Worm (Caenorhabditis elegans) whole organism, L2 larva: ENCODE results near the gene rde-12.
A peak's percentile ranks its signal among the peaks of the same experiment; 100 is the strongest.

Source experiments
- C34F6.9 ChIP-seq: fragments of 150-350 bp; optimal IDR thresholded peaks from 2 replicates; lab custom pipeline; 2014; ENCODE audit warnings: missing biosample characterization, missing genetic modification characterization
- F13H6.1 ChIP-seq: sonication (generic microtip); optimal IDR thresholded peaks from 2 replicates; lab custom pipeline; 2016; ENCODE audit warnings: missing genetic modification characterization, missing compliant biosample characterization
- R02D3.7 ChIP-seq: fragments of 150-350 bp; optimal IDR thresholded peaks from 2 replicates; lab custom pipeline; 2014; ENCODE audit warnings: missing biosample characterization, missing genetic modification characterization
- Y55F3AM.14 ChIP-seq: fragments of 200-800 bp; sonication (Bioruptor generic); optimal IDR thresholded peaks from 2 replicates; lab custom pipeline; 2018; ENCODE audit warnings: mild to moderate bottlenecking, missing genetic modification characterization, missing compliant biosample characterization
- ZK546.5 ChIP-seq: sonication (generic microtip); optimal IDR thresholded peaks from 2 replicates; lab custom pipeline; 2017; ENCODE audit warnings: missing biosample characterization, missing genetic modification characterization
- blmp-1 ChIP-seq: sonication (generic microtip); optimal IDR thresholded peaks from 2 replicates; lab custom pipeline; 2017; ENCODE audit warnings: missing genetic modification characterization, mild to moderate bottlenecking, missing compliant biosample characterization, antibody characterized with exemption, moderate library complexity; ENCODE audit not compliant: insufficient read depth
- ceh-16 ChIP-seq: fragments of 150-350 bp; optimal IDR thresholded peaks from 2 replicates; lab custom pipeline; 2014; ENCODE audit warnings: missing biosample characterization, missing genetic modification characterization
- ceh-82 ChIP-seq: fragments of 150-350 bp; optimal IDR thresholded peaks from 2 replicates; lab custom pipeline; 2014; ENCODE audit warnings: missing biosample characterization, missing genetic modification characterization
- dmd-4 ChIP-seq: sonication (generic microtip); optimal IDR thresholded peaks from 2 replicates; lab custom pipeline; 2017; ENCODE audit warnings: missing biosample characterization, missing genetic modification characterization
- egl-27 ChIP-seq: sonication (generic microtip); optimal IDR thresholded peaks from 3 replicates; lab custom pipeline; 2017; ENCODE audit warnings: missing biosample characterization, missing genetic modification reagents, missing genetic modification characterization
- elt-1 ChIP-seq: fragments of 150-350 bp; optimal IDR thresholded peaks from 2 replicates; lab custom pipeline; 2014; ENCODE audit warnings: missing biosample characterization, missing genetic modification characterization
- elt-3 ChIP-seq: sonication (generic microtip); optimal IDR thresholded peaks from 2 replicates; lab custom pipeline; 2017; ENCODE audit warnings: missing biosample characterization, missing genetic modification characterization
- lin-11 ChIP-seq: fragments of 150-350 bp; sonication (generic microtip); optimal IDR thresholded peaks from 2 replicates; lab custom pipeline; 2014; ENCODE audit warnings: missing biosample characterization, missing genetic modification characterization, inconsistent platforms, mixed read lengths
- lin-13 ChIP-seq: fragments of 150-350 bp; optimal IDR thresholded peaks from 2 replicates; lab custom pipeline; 2014; ENCODE audit warnings: missing biosample characterization, missing genetic modification reagents, missing genetic modification characterization
- lin-39 ChIP-seq: fragments of 150-350 bp; optimal IDR thresholded peaks from 2 replicates; lab custom pipeline; 2014; ENCODE audit warnings: missing biosample characterization, missing genetic modification reagents, missing genetic modification characterization
- lsy-2 ChIP-seq, 2 experiments: fragments of 150-350 bp in 1 of 2; sonication (generic microtip) in 1 of 2; optimal IDR thresholded peaks; 2 replicates each; lab custom pipeline; 2014 to 2017; ENCODE audit warnings: missing biosample characterization in 2 of 2, missing genetic modification characterization in 2 of 2
- mab-5 ChIP-seq: fragments of 150-350 bp; optimal IDR thresholded peaks from 2 replicates; lab custom pipeline; 2014; ENCODE audit warnings: missing biosample characterization, missing genetic modification characterization
- mdl-1 ChIP-seq, 2 experiments: fragments of 150-350 bp in 1 of 2; sonication (generic microtip) in 1 of 2; optimal IDR thresholded peaks; 2 replicates each; lab custom pipeline; 2017; ENCODE audit warnings: missing biosample characterization in 2 of 2, missing genetic modification characterization in 2 of 2
- nhr-12 ChIP-seq: fragments of 150-350 bp; optimal IDR thresholded peaks from 2 replicates; lab custom pipeline; 2014; ENCODE audit warnings: missing biosample characterization, missing genetic modification characterization
- nhr-129 ChIP-seq: fragments of 150-350 bp; optimal IDR thresholded peaks from 2 replicates; lab custom pipeline; 2014; ENCODE audit warnings: missing biosample characterization, missing genetic modification characterization
- nhr-21 ChIP-seq: fragments of 150-350 bp; optimal IDR thresholded peaks from 2 replicates; lab custom pipeline; 2014; ENCODE audit warnings: missing biosample characterization, missing genetic modification characterization
- nhr-25 ChIP-seq: fragments of 150-350 bp; sonication (generic microtip); optimal IDR thresholded peaks from 3 replicates; lab custom pipeline; 2014; ENCODE audit warnings: missing biosample characterization, missing genetic modification characterization
- nhr-6 ChIP-seq: fragments of 150-350 bp; optimal IDR thresholded peaks from 2 replicates; lab custom pipeline; 2014; ENCODE audit warnings: missing biosample characterization, missing genetic modification characterization
- nhr-77 ChIP-seq: fragments of 150-350 bp; optimal IDR thresholded peaks from 2 replicates; lab custom pipeline; 2014; ENCODE audit warnings: missing biosample characterization, missing genetic modification characterization
- peb-1 ChIP-seq: fragments of 150-350 bp; optimal IDR thresholded peaks from 2 replicates; lab custom pipeline; 2014; ENCODE audit warnings: missing biosample characterization, missing genetic modification characterization
- sem-4 ChIP-seq: fragments of 150-350 bp; optimal IDR thresholded peaks from 2 replicates; lab custom pipeline; 2014; ENCODE audit warnings: missing biosample characterization, missing genetic modification reagents, missing genetic modification characterization
- skn-1 ChIP-seq: sonication (generic microtip); optimal IDR thresholded peaks from 2 replicates; lab custom pipeline; 2017; ENCODE audit warnings: missing biosample characterization, missing genetic modification characterization
- sma-9 ChIP-seq, 2 experiments: fragments of 150-350 bp in 1 of 2; sonication (generic microtip) in 1 of 2; optimal IDR thresholded peaks; 2 replicates each; lab custom pipeline; 2014 to 2016; ENCODE audit warnings: missing genetic modification characterization in 2 of 2, mild to moderate bottlenecking in 1 of 2, missing biosample characterization in 1 of 2, missing compliant biosample characterization in 1 of 2, missing genetic modification reagents in 1 of 2, moderate library complexity in 1 of 2
- unc-39 ChIP-seq: fragments of 150-350 bp; optimal IDR thresholded peaks from 2 replicates; lab custom pipeline; 2014; ENCODE audit warnings: missing biosample characterization, missing genetic modification characterization
- unc-55 ChIP-seq: fragments of 150-350 bp; sonication (generic microtip); optimal IDR thresholded peaks from 3 replicates; lab custom pipeline; 2014; ENCODE audit warnings: missing biosample characterization, missing genetic modification reagents, missing genetic modification characterization
- ztf-1 ChIP-seq: fragments of 200-800 bp; sonication (Bioruptor generic); conservative IDR thresholded peaks from 2 replicates; pipeline ENCODE4 v1.3.6; 2022; ENCODE audit warnings: missing genetic modification characterization, missing compliant biosample characterization
- ztf-11 ChIP-seq: sonication (generic microtip); optimal IDR thresholded peaks from 2 replicates; lab custom pipeline; 2017; ENCODE audit warnings: missing biosample characterization, missing genetic modification characterization
- ztf-4 ChIP-seq: fragments of 150-350 bp; optimal IDR thresholded peaks from 2 replicates; lab custom pipeline; 2014; ENCODE audit warnings: missing biosample characterization, missing genetic modification characterization

rde-12 gene

ce11 chrV:13694103-13694502 is 28.9 kb downstream of the rde-12 start:
- TF ChIP-seq F13H6.1 (tag; lab: Kevin White, UChicago), result no peak
- no peak for TF ChIP-seq lin-13 (GFP tag; lab: Kevin White, UChicago)
- no peak for TF ChIP-seq nhr-21 (tag; lab: Kevin White, UChicago)
- no peak for TF ChIP-seq lin-11
- TF ChIP-seq blmp-1 (tag; lab: Kevin White, UChicago), result no peak
- no peak for TF ChIP-seq nhr-129 (tag; lab: Kevin White, UChicago)
- TF ChIP-seq skn-1 (tag; lab: Kevin White, UChicago), result no peak
- no peak for TF ChIP-seq sma-9 (GFP tag; optimal IDR thresholded peaks at IDR 0.05; lab: Kevin White, UChicago)
- no peak for TF ChIP-seq sma-9 (tag; optimal IDR thresholded peaks at IDR 0.05; lab: Kevin White, UChicago)
- TF ChIP-seq ceh-16, result no peak
- TF ChIP-seq nhr-12, result no peak
- TF ChIP-seq ceh-82 (tag; lab: Kevin White, UChicago), result no peak
- TF ChIP-seq ZK546.5, result no peak
- TF ChIP-seq sem-4 (tag; lab: Kevin White, UChicago), result no peak
- TF ChIP-seq mab-5 (tag; lab: Kevin White, UChicago), result no peak
- TF ChIP-seq Y55F3AM.14 (GFP tag; lab: Kevin White, UChicago), result no peak
- TF ChIP-seq, all 48 proteins: peak for 0

- TF ChIP-seq blmp-1 (tag; lab: Kevin White, UChicago) (no peak), dmd-4 (tag; lab: Kevin White, UChicago) (no peak), ceh-16 (no peak), lsy-2 (tag; optimal IDR thresholded peaks at IDR 0.05; lab: Kevin White, UChicago) (no peak), nhr-6 (tag; lab: Kevin White, UChicago) (no peak), nhr-129 (tag; lab: Kevin White, UChicago) (peak; percentile 74), ztf-4 (tag; lab: Kevin White, UChicago) (no peak), R02D3.7 (tag; lab: Kevin White, UChicago) (no peak), lin-13 (GFP tag; lab: Kevin White, UChicago) (no peak), nhr-25 (peak; percentile 91), nhr-12 (no peak), lin-11 (no peak), sem-4 (tag; lab: Kevin White, UChicago) (peak; percentile 37)
Measured at ce11 chrV:13703960-13704359, 38.8 kb downstream of the rde-12 start, which contains the start of gene T01D3.3. Gene T01D3.3, plus strand, starts transcription at chrV:13704271.

- TF ChIP-seq unc-55 (GFP tag; lab: Kevin White, UChicago) (no peak), Y55F3AM.14 (GFP tag; lab: Kevin White, UChicago) (no peak), nhr-129 (tag; lab: Kevin White, UChicago) (no peak), mdl-1 (tag; optimal IDR thresholded peaks at IDR 0.05; lab: Kevin White, UChicago) (no peak), ZK546.5 (no peak), dmd-4 (tag; lab: Kevin White, UChicago) (no peak), nhr-21 (tag; lab: Kevin White, UChicago) (no peak), lin-39 (tag; lab: Kevin White, UChicago) (no peak), mab-5 (tag; lab: Kevin White, UChicago) (no peak), elt-1 (tag; lab: Kevin White, UChicago) (no peak), lin-13 (GFP tag; lab: Kevin White, UChicago) (no peak), ztf-1 (GFP tag; lab: Robert Waterston, UW) (no peak)
Measured at ce11 chrV:13707295-13707694, 42.1 kb downstream of the rde-12 start, which contains the start of gene hlh-34. Gene hlh-34, minus strand, starts transcription at chrV:13707395.

ce11 chrV:13711060-13711459 is 45.9 kb downstream of the rde-12 start, which contains the start of gene srx-96:
Gene srx-96, plus strand, starts transcription at chrV:13711360.
- TF ChIP-seq egl-27, result no peak
- no peak for TF ChIP-seq nhr-77
- TF ChIP-seq peb-1, result no peak
- TF ChIP-seq elt-3, result no peak
- TF ChIP-seq R02D3.7 (tag; lab: Kevin White, UChicago), result no peak
- no peak for TF ChIP-seq Y55F3AM.14 (GFP tag; lab: Kevin White, UChicago)
- no peak for TF ChIP-seq dmd-4 (tag; lab: Kevin White, UChicago)
- no peak for TF ChIP-seq ceh-16
- no peak for TF ChIP-seq unc-39 (tag; lab: Kevin White, UChicago)
- no peak for TF ChIP-seq ztf-11 (tag; lab: Kevin White, UChicago)
- no peak for TF ChIP-seq C34F6.9 (tag; lab: Kevin White, UChicago)
- TF ChIP-seq sem-4 (tag; lab: Kevin White, UChicago), result no peak
